Worm (Caenorhabditis elegans) whole organism, L2 larva: ENCODE results near the gene M106.7.

Experiments
- aly-2 ChIP-seq: fragments of 150-350 bp; optimal IDR thresholded peaks from 2 replicates; lab custom pipeline; 2014; ENCODE audit warnings: missing biosample characterization, missing genetic modification characterization
- ceh-16 ChIP-seq: fragments of 150-350 bp; optimal IDR thresholded peaks from 2 replicates; lab custom pipeline; 2014; ENCODE audit warnings: missing biosample characterization, missing genetic modification characterization
- nhr-10 ChIP-seq: sonication (generic microtip); optimal IDR thresholded peaks from 2 replicates; lab custom pipeline; 2017; ENCODE audit warnings: missing biosample characterization, missing genetic modification characterization
- nhr-129 ChIP-seq: fragments of 150-350 bp; optimal IDR thresholded peaks from 2 replicates; lab custom pipeline; 2014; ENCODE audit warnings: missing biosample characterization, missing genetic modification characterization
- nhr-23 ChIP-seq: fragments of 150-350 bp; optimal IDR thresholded peaks from 2 replicates; lab custom pipeline; 2014; ENCODE audit warnings: missing biosample characterization, missing genetic modification reagents, missing genetic modification characterization
- nhr-77 ChIP-seq: fragments of 150-350 bp; optimal IDR thresholded peaks from 2 replicates; lab custom pipeline; 2014; ENCODE audit warnings: missing biosample characterization, missing genetic modification characterization
- snpc-4 ChIP-seq: fragments of 150-350 bp; optimal IDR thresholded peaks from 2 replicates; lab custom pipeline; 2014; ENCODE audit warnings: missing biosample characterization, missing genetic modification characterization
- unc-55 ChIP-seq: fragments of 150-350 bp; sonication (generic microtip); optimal IDR thresholded peaks from 3 replicates; lab custom pipeline; 2014; ENCODE audit warnings: missing biosample characterization, missing genetic modification reagents, missing genetic modification characterization
- zag-1 ChIP-seq: fragments of 150-350 bp; optimal IDR thresholded peaks from 2 replicates; lab custom pipeline; 2014; ENCODE audit warnings: missing biosample characterization, missing genetic modification characterization

ce11 chrII:10887097-10887496, 30.1 kb upstream of the M106.7 start:
- TF ChIP-seq nhr-129: peak; percentile 67
- no peak for TF ChIP-seq nhr-23 (tag; lab: Kevin White, UChicago)
- no peak for TF ChIP-seq nhr-77 (tag; lab: Kevin White, UChicago)
- TF ChIP-seq unc-55: no peak
- TF ChIP-seq aly-2 (tag; lab: Kevin White, UChicago): no peak
- no peak for TF ChIP-seq zag-1 (tag; lab: Kevin White, UChicago)
- TF ChIP-seq nhr-10 (tag; lab: Kevin White, UChicago): no peak
- no peak for TF ChIP-seq ceh-16 (tag; lab: Kevin White, UChicago)
- no peak for TF ChIP-seq snpc-4 (tag; lab: Kevin White, UChicago)
